Fruit fly (Drosophila melanogaster): ENCODE measurements around the gene CG33766.

DNA sequence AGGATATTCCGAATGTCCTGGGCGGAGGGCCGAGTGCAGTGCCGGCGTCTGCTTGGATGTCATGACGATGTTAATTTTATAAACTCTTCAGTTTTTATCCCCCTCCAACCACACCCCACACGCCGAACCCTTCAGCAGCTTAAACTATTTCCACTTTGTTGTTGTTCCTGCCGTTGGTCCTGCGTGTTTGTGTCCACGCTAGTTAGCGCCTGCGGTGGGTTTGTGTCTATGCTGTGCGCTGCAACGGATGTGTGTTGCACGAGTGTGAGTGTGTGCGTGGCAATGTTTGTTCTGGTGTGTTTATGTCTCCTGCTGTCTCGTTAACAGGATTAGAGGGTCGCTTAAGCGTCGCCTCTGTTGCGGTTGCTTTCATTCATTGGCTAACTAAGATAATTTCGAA is 28.6 kb upstream of the CG33766 start:
- TF ChIP-seq CG8478 (optimal IDR thresholded peaks at IDR 0.05) = no peak
- TF ChIP-seq CTCF (optimal IDR thresholded peaks at IDR 0.05) = peak; percentile 58 to 59

Data from S2 (cell line).